Fruit fly (Drosophila melanogaster) S2 (cell line): Measurements from ENCODE around the gene plum.

ENCODE experiments used
- CG8478 ChIP-seq: fragments of >200 bp; optimal IDR thresholded peaks from 2 replicates; lab custom pipeline; 2018
- CTCF ChIP-seq, 2 experiments: fragments of >200 bp; optimal IDR thresholded peaks; 2 replicates each; lab custom pipeline; 2018

DNA sequence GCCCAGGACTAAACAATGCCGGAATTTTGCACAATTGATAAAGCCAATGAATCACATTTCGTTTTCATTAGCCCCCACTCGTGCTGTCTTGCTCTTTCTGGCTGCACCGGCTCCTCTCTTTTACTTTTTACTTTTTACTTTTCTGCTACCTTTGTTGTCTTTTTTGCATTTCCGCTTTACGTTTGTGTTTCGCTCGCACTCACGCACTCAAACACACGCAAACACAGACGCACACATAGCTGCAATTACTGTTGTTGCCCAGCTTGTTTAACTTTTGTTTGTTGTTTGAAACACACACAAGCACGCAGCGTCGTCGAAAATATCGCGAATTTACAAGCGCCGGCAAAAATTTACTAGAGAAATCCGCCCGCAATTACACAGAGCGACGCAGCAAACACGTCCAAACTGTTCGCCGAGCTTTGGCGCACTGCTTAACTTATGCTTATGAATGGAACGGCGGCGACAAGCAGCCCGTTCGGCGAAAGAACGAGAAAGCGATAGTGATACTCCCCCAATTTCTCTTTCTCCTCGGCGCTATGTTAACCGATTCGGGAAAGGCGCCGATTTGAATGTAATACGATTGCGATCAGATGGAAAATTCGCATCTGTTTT lies at the start of gene plum:
- TF ChIP-seq CG8478 (lab: Kevin White, UChicago), result no peak
- no peak for TF ChIP-seq CTCF (optimal IDR thresholded peaks at IDR 0.05; lab: Kevin White, UChicago)
